Worm (Caenorhabditis elegans): ENCODE measurements around the gene F19G12.4.

ce11 chrX:1441602-1442183 lies 24.6 kb downstream of the F19G12.4 start:
- no peak for TF ChIP-seq snpc-4 (tag; optimal IDR thresholded peaks at IDR 0.05)
- no peak for TF ChIP-seq daf-12 (tag; optimal IDR thresholded peaks at IDR 0.05)
- no peak for TF ChIP-seq nhr-28 (tag; optimal IDR thresholded peaks at IDR 0.05)
- no peak for TF ChIP-seq nhr-111 (GFP tag; optimal IDR thresholded peaks at IDR 0.05)
- no peak for TF ChIP-seq lir-3 (tag; optimal IDR thresholded peaks at IDR 0.05)
- no peak for TF ChIP-seq Y48G9A.11 (GFP tag; IDR thresholded peaks at IDR 0.05)
- TF ChIP-seq unc-62 (GFP tag; optimal IDR thresholded peaks at IDR 0.05 in 1 of 2), result no peak
- no peak for TF ChIP-seq unc-62 (tag; optimal IDR thresholded peaks at IDR 0.05)
